Fruit fly (Drosophila melanogaster) whole organism, embryonic: ENCODE measurements around the gene Glut4EF.

Experiments used
- Awh ChIP-seq: fragments of 200-800 bp; sonication (Bioruptor generic); IDR thresholded peaks from 2 replicates; pipeline ENCODE4, ENCODE4 v1.3.6; 2022; ENCODE audit warnings: missing biosample characterization, missing genetic modification characterization
- Bdp1 ChIP-seq: fragments of 200-800 bp; sonication (Bioruptor generic); optimal IDR thresholded peaks from 3 replicates; lab custom pipeline; 2016; ENCODE audit warnings: missing biosample characterization, missing genetic modification characterization
- BtbVII ChIP-seq: fragments of 200-800 bp; sonication (Bioruptor generic); optimal IDR thresholded peaks from 3 replicates; lab custom pipeline; 2017; ENCODE audit warnings: missing biosample characterization, mild to moderate bottlenecking, missing genetic modification characterization
- C15 ChIP-seq: fragments of 200-800 bp; sonication (Bioruptor generic); IDR thresholded peaks from 3 replicates; pipeline ENCODE4 v1.3.6; 2022; ENCODE audit warnings: missing biosample characterization, missing genetic modification characterization
- CG10274 ChIP-seq: fragments of 200-800 bp; sonication (Bioruptor generic); optimal IDR thresholded peaks from 3 replicates; lab custom pipeline; 2017; ENCODE audit warnings: missing biosample characterization, mild to moderate bottlenecking, missing genetic modification characterization
- CG10321 ChIP-seq: fragments of 200-800 bp; sonication (Bioruptor generic); IDR thresholded peaks from 2 replicates; pipeline ENCODE4 v1.3.6; 2022; ENCODE audit warnings: missing biosample characterization, missing genetic modification characterization
- CG10979 ChIP-seq: fragments of 200-800 bp; sonication (Bioruptor generic); optimal IDR thresholded peaks from 2 replicates; lab custom pipeline; 2018; ENCODE audit warnings: missing biosample characterization, mild to moderate bottlenecking, missing genetic modification characterization, moderate library complexity
- CG11398 ChIP-seq: fragments of 200-800 bp; sonication (Bioruptor generic); optimal IDR thresholded peaks from 2 replicates; lab custom pipeline; 2016; ENCODE audit warnings: missing biosample characterization, missing genetic modification characterization
- CG12071 ChIP-seq: fragments of 200-800 bp; sonication (Bioruptor generic); optimal IDR thresholded peaks from 3 replicates; lab custom pipeline; 2018; ENCODE audit warnings: missing biosample characterization, mild to moderate bottlenecking, missing genetic modification characterization
- CG13624 ChIP-seq: fragments of 200-800 bp; sonication (Bioruptor generic); optimal IDR thresholded peaks from 2 replicates; lab custom pipeline; 2016; ENCODE audit warnings: missing biosample characterization, missing genetic modification characterization
- CG13894 ChIP-seq: fragments of 200-800 bp; sonication (Bioruptor generic); optimal IDR thresholded peaks from 3 replicates; lab custom pipeline; 2018; ENCODE audit warnings: missing biosample characterization, mild to moderate bottlenecking, missing genetic modification characterization, moderate library complexity
- CG15479 ChIP-seq: fragments of 200-800 bp; sonication (Bioruptor generic); optimal IDR thresholded peaks from 3 replicates; lab custom pipeline; 2019; ENCODE audit warnings: missing biosample characterization, mild to moderate bottlenecking, missing genetic modification characterization, moderate library complexity
- CG18599 ChIP-seq: fragments of 200-800 bp; sonication (Bioruptor generic); optimal IDR thresholded peaks from 3 replicates; lab custom pipeline; 2017; ENCODE audit warnings: missing biosample characterization, missing genetic modification characterization, mild to moderate bottlenecking, moderate library complexity, missing genetic modification reagents
- CG18764 ChIP-seq: fragments of 200-800 bp; sonication (Bioruptor generic); optimal IDR thresholded peaks from 3 replicates; lab custom pipeline; 2016; ENCODE audit warnings: missing biosample characterization, missing genetic modification characterization
- CG2116 ChIP-seq: fragments of 200-800 bp; sonication (Bioruptor generic); optimal IDR thresholded peaks from 3 replicates; lab custom pipeline; 2018; ENCODE audit warnings: missing biosample characterization, mild to moderate bottlenecking, missing genetic modification characterization
- CG2199 ChIP-seq: fragments of 200-800 bp; sonication (Bioruptor generic); IDR thresholded peaks from 3 replicates; pipeline ENCODE4 v1.3.6; 2022; ENCODE audit warnings: missing biosample characterization, missing genetic modification characterization
- CG42726 ChIP-seq: fragments of 200-800 bp; sonication (Bioruptor generic); IDR thresholded peaks from 2 replicates; pipeline ENCODE4 v1.3.6; 2022; ENCODE audit warnings: missing biosample characterization, missing genetic modification characterization; ENCODE audit not compliant: partially characterized antibody
- CG5245 ChIP-seq: fragments of 200-800 bp; sonication (Bioruptor generic); optimal IDR thresholded peaks from 3 replicates; lab custom pipeline; 2016; ENCODE audit warnings: missing biosample characterization, missing genetic modification characterization
- CG7963 ChIP-seq: fragments of 200-800 bp; sonication (Bioruptor generic); IDR thresholded peaks from 3 replicates; pipeline ENCODE4 v1.3.6; 2022; ENCODE audit warnings: missing biosample characterization, missing genetic modification characterization; ENCODE audit not compliant: partially characterized antibody
- CG7987 ChIP-seq: fragments of 200-800 bp; sonication (Bioruptor generic); optimal IDR thresholded peaks from 2 replicates; lab custom pipeline; 2018; ENCODE audit warnings: missing biosample characterization, mild to moderate bottlenecking, missing genetic modification characterization, moderate library complexity
- CG8281 ChIP-seq: fragments of 200-800 bp; sonication (Bioruptor generic); optimal IDR thresholded peaks from 2 replicates; lab custom pipeline; 2018; ENCODE audit warnings: missing biosample characterization, mild to moderate bottlenecking, missing genetic modification characterization, moderate library complexity
- CG8290 ChIP-seq, 3 experiments: fragments of 200-800 bp; sonication (Bioruptor generic); optimal IDR thresholded peaks; 2 replicates each; lab custom pipeline; 2016 to 2019; ENCODE audit warnings: missing biosample characterization in 3 of 3, missing genetic modification characterization in 3 of 3, mild to moderate bottlenecking in 2 of 3, moderate library complexity in 1 of 3
- Dbx ChIP-seq: fragments of 200-800 bp; sonication (Bioruptor generic); IDR thresholded peaks from 3 replicates; pipeline ENCODE4 v1.3.6; 2022; ENCODE audit warnings: missing biosample characterization, missing genetic modification characterization
- Dfd ChIP-seq, 2 experiments: fragments of >200 bp; optimal IDR thresholded peaks; 2 replicates each; lab custom pipeline; 2017; ENCODE audit warnings: missing biosample characterization in 2 of 2, missing genetic modification characterization in 2 of 2
- Eip74EF ChIP-seq, 2 experiments: fragments of 200-800 bp in 1 of 2; fragments of >200 bp in 1 of 2; sonication (Bioruptor generic) in 1 of 2; optimal IDR thresholded peaks; 2 replicates each; lab custom pipeline; 2017 to 2019; ENCODE audit warnings: missing biosample characterization in 2 of 2, missing genetic modification characterization in 2 of 2, mild to moderate bottlenecking in 1 of 2, moderate library complexity in 1 of 2
- Mad ChIP-seq: fragments of 200-800 bp; sonication (Bioruptor generic); optimal IDR thresholded peaks from 2 replicates; lab custom pipeline; 2016; ENCODE audit warnings: missing biosample characterization, missing genetic modification characterization
- Med ChIP-seq: fragments of 200-800 bp; sonication (Bioruptor generic); peaks from one replicate; lab custom pipeline; 2016; ENCODE audit warnings: missing biosample characterization, missing genetic modification characterization, mild to moderate bottlenecking, inconsistent platforms, moderate library complexity
- PHDP ChIP-seq: fragments of 200-800 bp; sonication (Bioruptor generic); optimal IDR thresholded peaks from 3 replicates; lab custom pipeline; 2018; ENCODE audit warnings: missing biosample characterization, mild to moderate bottlenecking, missing genetic modification characterization, moderate library complexity
- Poxn ChIP-seq: fragments of 200-800 bp; sonication (Bioruptor generic); IDR thresholded peaks from 2 replicates; pipeline ENCODE4 v1.3.6; 2022; ENCODE audit warnings: missing biosample characterization, missing genetic modification characterization
- Xbp1 ChIP-seq: fragments of 200-800 bp; sonication (Bioruptor generic); optimal IDR thresholded peaks from 3 replicates; lab custom pipeline; 2016; ENCODE audit warnings: missing biosample characterization, mild to moderate bottlenecking, missing genetic modification characterization
- chn ChIP-seq: fragments of 200-800 bp; sonication (Bioruptor generic); optimal IDR thresholded peaks from 2 replicates; lab custom pipeline; 2016; ENCODE audit warnings: missing biosample characterization, missing genetic modification characterization
- corto ChIP-seq: fragments of 200-800 bp; sonication (Bioruptor generic); optimal IDR thresholded peaks from 2 replicates; lab custom pipeline; 2016; ENCODE audit warnings: missing biosample characterization, mild to moderate bottlenecking, missing genetic modification characterization, moderate library complexity
- da ChIP-seq: fragments of 200-800 bp; sonication (Bioruptor generic); optimal IDR thresholded peaks from 2 replicates; lab custom pipeline; 2016; ENCODE audit warnings: missing biosample characterization, missing genetic modification characterization
- dan ChIP-seq: fragments of 200-800 bp; sonication (Bioruptor generic); IDR thresholded peaks from 2 replicates; pipeline ENCODE4 v1.3.6; 2022; ENCODE audit warnings: missing biosample characterization, missing genetic modification characterization
- disco-r ChIP-seq: fragments of 200-800 bp; sonication (Bioruptor generic); optimal IDR thresholded peaks from 2 replicates; lab custom pipeline; 2016; ENCODE audit warnings: missing biosample characterization, missing genetic modification characterization
- fd3F ChIP-seq: fragments of 200-800 bp; sonication (Bioruptor generic); optimal IDR thresholded peaks from 2 replicates; lab custom pipeline; 2018; ENCODE audit warnings: missing biosample characterization, mild to moderate bottlenecking, missing genetic modification characterization, moderate library complexity
- fd96Cb ChIP-seq: fragments of 200-800 bp; sonication (Bioruptor generic); optimal IDR thresholded peaks from 2 replicates; lab custom pipeline; 2018; ENCODE audit warnings: missing biosample characterization, mild to moderate bottlenecking, missing genetic modification characterization, moderate library complexity
- insv ChIP-seq, 2 experiments: fragments of 200-800 bp; sonication (Bioruptor generic); optimal IDR thresholded peaks; 3 replicates each; lab custom pipeline; 2016 to 2018; ENCODE audit warnings: missing biosample characterization in 2 of 2, missing genetic modification characterization in 2 of 2
- mam ChIP-seq: fragments of 200-800 bp; sonication (Bioruptor generic); optimal IDR thresholded peaks from 3 replicates; lab custom pipeline; 2016; ENCODE audit warnings: missing biosample characterization, missing genetic modification characterization
- pho ChIP-seq: fragments of 200-800 bp; sonication (Bioruptor generic); optimal IDR thresholded peaks from 2 replicates; lab custom pipeline; 2016; ENCODE audit warnings: missing biosample characterization, missing genetic modification characterization
- salm ChIP-seq: fragments of 200-800 bp; sonication (Bioruptor generic); optimal IDR thresholded peaks from 2 replicates; lab custom pipeline; 2018; ENCODE audit warnings: missing biosample characterization, mild to moderate bottlenecking, missing genetic modification characterization
- schlank ChIP-seq: fragments of 200-800 bp; sonication (Bioruptor generic); optimal IDR thresholded peaks from 2 replicates; lab custom pipeline; 2018; ENCODE audit warnings: missing biosample characterization, mild to moderate bottlenecking, missing genetic modification characterization
- sd ChIP-seq: fragments of 200-800 bp; sonication (Bioruptor generic); optimal IDR thresholded peaks from 3 replicates; lab custom pipeline; 2018; ENCODE audit warnings: missing biosample characterization, mild to moderate bottlenecking, missing genetic modification characterization, moderate library complexity
- sens ChIP-seq: fragments of 200-800 bp; sonication (Bioruptor generic); peaks from one replicate; lab custom pipeline; 2016; ENCODE audit warnings: missing biosample characterization, missing genetic modification characterization
- sens-2 ChIP-seq: fragments of 200-800 bp; sonication (Bioruptor generic); IDR thresholded peaks from 2 replicates; pipeline ENCODE4 v1.3.6; 2022; ENCODE audit warnings: missing biosample characterization, missing genetic modification characterization
- sqz ChIP-seq: fragments of 200-800 bp; sonication (Bioruptor generic); optimal IDR thresholded peaks from 3 replicates; lab custom pipeline; 2018; ENCODE audit warnings: missing biosample characterization, mild to moderate bottlenecking, missing genetic modification characterization
- z ChIP-seq: fragments of 200-800 bp; sonication (Bioruptor generic); IDR thresholded peaks from 3 replicates; pipeline ENCODE4 v1.3.6; 2022; ENCODE audit warnings: missing biosample characterization, missing genetic modification characterization
- zf30C ChIP-seq: fragments of 200-800 bp; sonication (Bioruptor generic); optimal IDR thresholded peaks from 3 replicates; lab custom pipeline; 2018; ENCODE audit warnings: missing biosample characterization, mild to moderate bottlenecking, missing genetic modification characterization

Gene Glut4EF

dm6 chr3R:9878026-9878997 is 3.8 kb downstream of the Glut4EF start:
- TF ChIP-seq CG42726 (GFP tag; lab: Robert Waterston, UW) (no peak), CG13624 (peak; percentile 47), z (GFP tag; lab: Robert Waterston, UW) (peak; percentile 45; the same call in 2 of the 3 replicates), da (no peak), dan (GFP tag; lab: Robert Waterston, UW) (no peak), Dfd (GFP tag; optimal IDR thresholded peaks at IDR 0.05; lab: Kevin White, UChicago) (no peak), CG7963 (GFP tag; lab: Robert Waterston, UW) (no peak), Poxn (no peak), salm (no peak), Mad (GFP tag; lab: Kevin White, UChicago) (no peak), corto (GFP tag; lab: Kevin White, UChicago) (no peak), CG10321 (no peak), schlank (tag; lab: Kevin White, UChicago) (no peak), Med (GFP tag; lab: Kevin White, UChicago) (peak; percentile 81), CG18764 (GFP tag; lab: Kevin White, UChicago) (no peak), insv (GFP tag; optimal IDR thresholded peaks at IDR 0.05; lab: Kevin White, UChicago) (no peak), CG2199 (GFP tag; lab: Robert Waterston, UW) (no peak; the same call in 2 of the 3 replicates), PHDP (tag; lab: Kevin White, UChicago) (no peak), fd3F (GFP tag; lab: Kevin White, UChicago) (no peak), CG18599 (peak; percentile 27), CG13894 (peak; percentile 93), Xbp1 (GFP tag; lab: Kevin White, UChicago) (no peak), chn (GFP tag; lab: Kevin White, UChicago) (no peak), sens (no peak), CG2116 (GFP tag; lab: Kevin White, UChicago) (no peak), CG8290 (GFP tag; optimal IDR thresholded peaks at IDR 0.05; lab: Kevin White, UChicago) (no peak), CG8290 (tag; optimal IDR thresholded peaks at IDR 0.05; lab: Kevin White, UChicago) (peak in 1 of 2 experiments; percentile 25), fd96Cb (tag; lab: Kevin White, UChicago) (no peak), CG12071 (GFP tag; lab: Kevin White, UChicago) (no peak), sd (tag; lab: Kevin White, UChicago) (peak; percentile 52), pho (GFP tag; lab: Kevin White, UChicago) (no peak), Dbx (GFP tag; lab: Robert Waterston, UW) (peak; percentile 29; the same call in 1 of the 3 replicates), CG10979 (no peak), CG5245 (no peak), CG10274 (GFP tag; lab: Kevin White, UChicago) (no peak), Bdp1 (GFP tag; lab: Kevin White, UChicago) (no peak), sens-2 (GFP tag; lab: Robert Waterston, UW) (no peak), mam (GFP tag; lab: Kevin White, UChicago) (peak; percentile 3), Eip74EF (GFP tag; optimal IDR thresholded peaks at IDR 0.05; lab: Kevin White, UChicago) (peak in 1 of 2 experiments; percentile 61), BtbVII (GFP tag; lab: Kevin White, UChicago) (no peak), CG15479 (GFP tag; lab: Kevin White, UChicago) (peak; percentile 80), zf30C (GFP tag; lab: Kevin White, UChicago) (peak; percentile 28), disco-r (GFP tag; lab: Kevin White, UChicago) (no peak), CG8281 (tag; lab: Kevin White, UChicago) (peak; percentile 36), CG11398 (no peak), CG7987 (GFP tag; lab: Kevin White, UChicago) (peak; percentile 82), C15 (no peak), Awh (no peak), sqz (GFP tag; lab: Kevin White, UChicago) (peak; percentile 64)
